Worm (Caenorhabditis elegans) whole organism, young adult: Measurements from ENCODE around the gene ergi-3.

Source experiments
- B0035.1 ChIP-seq: sonication (generic microtip); optimal IDR thresholded peaks from 2 replicates; lab custom pipeline; 2016; ENCODE audit warnings: missing genetic modification characterization, mild to moderate bottlenecking, missing compliant biosample characterization, missing genotype, missing genetic modification reagents
- D2030.7 ChIP-seq: fragments of 200-800 bp; sonication (Bioruptor generic); IDR thresholded peaks from 2 replicates; pipeline ENCODE4 v1.3.6; 2022; ENCODE audit warnings: missing genetic modification reagents, missing genetic modification characterization, missing compliant biosample characterization
- F49E8.2 ChIP-seq: sonication (generic microtip); optimal IDR thresholded peaks from 3 replicates; lab custom pipeline; 2017; ENCODE audit warnings: missing genetic modification characterization, mild to moderate bottlenecking, missing compliant biosample characterization, antibody characterized with exemption, moderate library complexity; ENCODE audit not compliant: insufficient read depth
- F57A8.1 ChIP-seq: fragments of 200-800 bp; sonication (Bioruptor generic); optimal IDR thresholded peaks from 2 replicates; lab custom pipeline; 2018; ENCODE audit warnings: mild to moderate bottlenecking, missing genetic modification characterization, moderate library complexity, missing compliant biosample characterization
- T07F8.4 ChIP-seq: sonication (generic microtip); optimal IDR thresholded peaks from 2 replicates; lab custom pipeline; 2016; ENCODE audit warnings: mild to moderate bottlenecking, missing genetic modification characterization, moderate library complexity, missing compliant biosample characterization
- Y56A3A.18 ChIP-seq: fragments of 200-800 bp; sonication (Bioruptor generic); IDR thresholded peaks from 2 replicates; pipeline ENCODE4 v1.3.6; 2022; ENCODE audit warnings: missing genetic modification reagents, missing genetic modification characterization, missing compliant biosample characterization
- akir-1 ChIP-seq: fragments of 200-800 bp; sonication (Bioruptor generic); optimal IDR thresholded peaks from 2 replicates; lab custom pipeline; 2018; ENCODE audit warnings: mild to moderate bottlenecking, missing genetic modification characterization, moderate library complexity, missing compliant biosample characterization
- atf-7 ChIP-seq: sonication (generic microtip); optimal IDR thresholded peaks from 2 replicates; lab custom pipeline; 2017; ENCODE audit warnings: mild to moderate bottlenecking, missing genetic modification characterization, missing compliant biosample characterization
- bed-1 ChIP-seq: fragments of 200-800 bp; sonication (Bioruptor generic); IDR thresholded peaks from 2 replicates; pipeline ENCODE4 v1.3.6; 2022; ENCODE audit warnings: missing genetic modification reagents, missing genetic modification characterization, missing compliant biosample characterization
- bed-2 ChIP-seq: fragments of 200-800 bp; sonication (Bioruptor generic); IDR thresholded peaks from 2 replicates; pipeline ENCODE4 v1.3.6; 2022; ENCODE audit warnings: missing genetic modification reagents, missing genetic modification characterization, missing compliant biosample characterization
- ccch-3 ChIP-seq: fragments of 200-800 bp; sonication (Bioruptor generic); optimal IDR thresholded peaks from 2 replicates; lab custom pipeline; 2018; ENCODE audit warnings: mild to moderate bottlenecking, missing genetic modification characterization, missing compliant biosample characterization
- cebp-1 ChIP-seq, 2 experiments: fragments of 200-800 bp in 1 of 2; sonication (Bioruptor generic) in 1 of 2; sonication (generic microtip) in 1 of 2; IDR thresholded peaks in 1 of 2; optimal IDR thresholded peaks in 1 of 2; 2 replicates each; pipeline versions ENCODE4 v1.3.6 to Lab custom; 2017 to 2022; ENCODE audit warnings: missing compliant biosample characterization in 2 of 2, missing genetic modification characterization in 2 of 2, mild to moderate bottlenecking in 1 of 2, missing genetic modification reagents in 1 of 2, moderate library complexity in 1 of 2
- ceh-79 ChIP-seq: sonication (generic microtip); optimal IDR thresholded peaks from 2 replicates; lab custom pipeline; 2017; ENCODE audit warnings: mild to moderate bottlenecking, missing genetic modification characterization, missing compliant biosample characterization
- die-1 ChIP-seq: sonication (generic microtip); optimal IDR thresholded peaks from 2 replicates; lab custom pipeline; 2016; ENCODE audit warnings: missing genotype, mild to moderate bottlenecking, missing genetic modification characterization, missing compliant biosample characterization
- dpl-1 ChIP-seq: fragments of 150-350 bp; optimal IDR thresholded peaks from 2 replicates; lab custom pipeline; 2014; ENCODE audit warnings: missing biosample characterization, missing genetic modification reagents, missing genetic modification characterization
- egl-18 ChIP-seq: fragments of 200-800 bp; sonication (Bioruptor generic); IDR thresholded peaks from 2 replicates; pipeline ENCODE4 v1.3.6; 2022; ENCODE audit warnings: missing genetic modification reagents, missing genetic modification characterization, missing compliant biosample characterization
- egrh-3 ChIP-seq: fragments of 200-800 bp; sonication (Bioruptor generic); IDR thresholded peaks from 2 replicates; pipeline ENCODE4 v1.3.6; 2022; ENCODE audit warnings: missing genetic modification reagents, missing genetic modification characterization, missing compliant biosample characterization
- ekl-4 ChIP-seq: fragments of 200-800 bp; sonication (Bioruptor generic); IDR thresholded peaks from 2 replicates; pipeline ENCODE4 v1.3.6; 2022; ENCODE audit warnings: missing genetic modification reagents, missing genetic modification characterization, missing compliant biosample characterization
- fkh-3 ChIP-seq: sonication (generic microtip); optimal IDR thresholded peaks from 2 replicates; lab custom pipeline; 2016; ENCODE audit warnings: mild to moderate bottlenecking, missing genetic modification characterization, missing compliant biosample characterization
- him-1 ChIP-seq: sonication (generic microtip); optimal IDR thresholded peaks from 2 replicates; lab custom pipeline; 2016; ENCODE audit warnings: missing genotype, missing genetic modification reagents, missing genetic modification characterization, missing compliant biosample characterization
- hmg-20 ChIP-seq: fragments of 200-800 bp; sonication (Bioruptor generic); IDR thresholded peaks from 2 replicates; pipeline ENCODE4 v1.3.6; 2022; ENCODE audit warnings: missing genetic modification reagents, missing genetic modification characterization, missing compliant biosample characterization
- hrde-1 ChIP-seq: sonication (generic microtip); optimal IDR thresholded peaks from 2 replicates; lab custom pipeline; 2016; ENCODE audit warnings: missing genetic modification characterization, mild to moderate bottlenecking, missing compliant biosample characterization, moderate library complexity, missing genotype, missing genetic modification reagents, borderline replicate concordance
- hsf-1 ChIP-seq: fragments of 200-800 bp; sonication (Bioruptor generic); IDR thresholded peaks from 2 replicates; pipeline ENCODE4 v1.3.6; 2022; ENCODE audit warnings: missing genetic modification reagents, missing genetic modification characterization, missing compliant biosample characterization
- let-526 ChIP-seq: fragments of 200-800 bp; sonication (Bioruptor generic); IDR thresholded peaks from 2 replicates; pipeline ENCODE4 v1.3.6; 2022; ENCODE audit warnings: missing genetic modification reagents, missing genetic modification characterization, missing compliant biosample characterization
- madf-6 ChIP-seq: fragments of 200-800 bp; sonication (Bioruptor generic); IDR thresholded peaks from 2 replicates; pipeline ENCODE4 v1.3.6; 2022; ENCODE audit warnings: missing genetic modification reagents, missing genetic modification characterization, missing compliant biosample characterization
- madf-8 ChIP-seq: fragments of 200-800 bp; sonication (Bioruptor generic); conservative IDR thresholded peaks from 2 replicates; pipeline ENCODE4 v1.3.6; 2022; ENCODE audit warnings: missing genetic modification reagents, missing genetic modification characterization, missing compliant biosample characterization
- mcd-1 ChIP-seq: fragments of 200-800 bp; sonication (Bioruptor generic); IDR thresholded peaks from 2 replicates; pipeline ENCODE4 v1.3.6; 2022; ENCODE audit warnings: missing genetic modification reagents, missing genetic modification characterization, missing compliant biosample characterization
- mes-4 ChIP-seq: sonication (generic microtip); optimal IDR thresholded peaks from 2 replicates; lab custom pipeline; 2016; ENCODE audit warnings: missing genotype, missing genetic modification characterization, missing compliant biosample characterization
- nhr-27 ChIP-seq: fragments of 200-800 bp; sonication (Bioruptor generic); optimal IDR thresholded peaks from 2 replicates; lab custom pipeline; 2018; ENCODE audit warnings: mild to moderate bottlenecking, missing genetic modification characterization, moderate library complexity, missing compliant biosample characterization
- nhr-80 ChIP-seq: sonication (generic microtip); optimal IDR thresholded peaks from 2 replicates; lab custom pipeline; 2016; ENCODE audit warnings: missing genetic modification characterization, missing compliant biosample characterization
- pbrm-1 ChIP-seq: fragments of 200-800 bp; sonication (Bioruptor generic); IDR thresholded peaks from 2 replicates; pipeline ENCODE4 v1.3.6; 2022; ENCODE audit warnings: missing genetic modification reagents, missing genetic modification characterization, missing compliant biosample characterization
- rcor-1 ChIP-seq: fragments of 200-800 bp; sonication (Bioruptor generic); IDR thresholded peaks from 2 replicates; pipeline ENCODE4 v1.3.6; 2022; ENCODE audit warnings: missing genetic modification reagents, missing genetic modification characterization, missing compliant biosample characterization
- repo-1 ChIP-seq: sonication (generic microtip); optimal IDR thresholded peaks from 2 replicates; lab custom pipeline; 2017; ENCODE audit warnings: mild to moderate bottlenecking, missing genetic modification characterization, missing compliant biosample characterization
- rpc-1 ChIP-seq, 2 experiments: fragments of 150-350 bp in 1 of 2; sonication (generic microtip) in 1 of 2; optimal IDR thresholded peaks; 2 replicates each; lab custom pipeline; 2014 to 2018; ENCODE audit warnings: missing biosample characterization in 1 of 2, missing genetic modification characterization in 1 of 2, missing genetic modification reagents in 1 of 2, missing genotype in 1 of 2
- snpc-4 ChIP-seq, 5 experiments: fragments of 150-350 bp in 1 of 5; sonication (generic microtip) in 4 of 5; optimal IDR thresholded peaks; 2 replicates each; lab custom pipeline; 2014 to 2018; ENCODE audit warnings: missing genetic modification characterization in 5 of 5, missing biosample characterization in 3 of 5, antibody characterized with exemption in 2 of 5, mild to moderate bottlenecking in 2 of 5, missing compliant biosample characterization in 2 of 5, missing genotype in 2 of 5, moderate library complexity in 2 of 5, missing genetic modification reagents in 1 of 5
- ztf-3 ChIP-seq: fragments of 200-800 bp; sonication (Bioruptor generic); optimal IDR thresholded peaks from 2 replicates; lab custom pipeline; 2018; ENCODE audit warnings: mild to moderate bottlenecking, missing genetic modification characterization, missing compliant biosample characterization

Gene ergi-3

DNA sequence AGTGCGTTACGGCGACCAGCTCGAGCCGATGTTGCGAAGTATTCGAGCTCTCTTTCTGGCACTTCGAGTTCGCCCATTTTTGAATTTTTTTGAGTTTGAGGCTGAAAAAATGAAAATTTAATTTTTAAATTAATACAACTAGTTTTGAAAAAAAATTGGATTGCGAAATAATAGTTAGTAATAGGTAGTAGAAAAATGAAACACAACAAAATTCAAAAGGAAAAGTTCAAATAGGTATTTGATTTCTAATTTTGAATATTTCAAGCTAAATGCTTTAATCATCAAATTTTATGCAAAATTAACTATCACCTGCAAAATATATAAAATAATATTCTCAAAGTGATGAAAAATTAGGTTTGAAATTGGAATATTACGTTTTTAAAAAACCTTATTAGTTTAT, 13.8 kb upstream of the ergi-3 start, which contains the start of gene K09E9.4:
Gene K09E9.4, minus strand, starts transcription at position 101 of the 400 bp plus-strand sequence.
- TF ChIP-seq cebp-1 (GFP tag; IDR thresholded peaks at IDR 0.05; lab: Robert Waterston, UW) (no peak), cebp-1 (tag; optimal IDR thresholded peaks at IDR 0.05; lab: Kevin White, UChicago) (peak; percentile 52), hsf-1 (GFP tag; lab: Robert Waterston, UW) (no peak)

DNA sequence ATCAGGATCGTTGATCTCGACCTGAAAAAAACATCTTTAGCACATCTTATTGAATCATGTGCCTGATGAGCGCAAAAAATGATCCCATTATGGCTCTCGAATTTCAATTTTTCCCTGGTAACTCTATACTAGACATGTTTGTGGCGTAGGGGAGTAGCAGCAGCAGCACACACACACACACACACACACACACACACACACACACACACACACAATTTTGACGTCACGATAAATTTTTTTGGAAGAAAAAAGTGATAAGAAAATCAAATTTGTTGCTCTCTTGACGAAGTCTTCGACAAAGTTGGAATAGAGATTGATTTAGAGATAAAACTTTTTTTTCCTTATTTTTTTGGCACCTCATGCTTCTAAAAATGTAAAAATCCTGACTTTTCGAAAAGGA, 13.1 kb upstream of the ergi-3 start:
- TF ChIP-seq F57A8.1 (GFP tag; lab: Kevin White, UChicago) = no peak
- TF ChIP-seq repo-1 (tag; lab: Kevin White, UChicago) = no peak
- peak; percentile 5 for TF ChIP-seq nhr-80 (tag; lab: Kevin White, UChicago)
- TF ChIP-seq him-1 (tag; lab: Kevin White, UChicago) = no peak
- TF ChIP-seq ztf-3 = peak; percentile 18
- TF ChIP-seq, all 124 proteins: peak for 2

DNA sequence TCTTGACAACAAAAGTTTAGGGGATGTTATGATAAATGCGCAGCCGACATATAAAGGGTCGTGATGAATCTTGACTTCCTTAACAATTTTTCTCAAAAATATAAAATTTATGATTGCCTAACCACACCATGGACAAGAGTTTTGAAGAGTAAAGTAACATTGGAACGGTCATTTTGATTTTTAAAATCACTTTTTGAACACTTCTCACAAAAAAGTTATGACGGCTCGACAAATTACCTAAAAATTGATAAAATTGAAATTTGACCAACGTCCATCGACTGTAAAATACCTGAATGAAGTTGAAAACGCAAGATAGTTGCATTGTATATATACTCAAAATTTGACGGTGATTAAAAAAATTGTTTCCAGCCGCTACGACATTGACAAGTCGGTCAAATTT, 12.4 kb upstream of the ergi-3 start:
- TF ChIP-seq madf-6 (GFP tag; lab: Robert Waterston, UW) = no peak
- no peak for TF ChIP-seq hrde-1
- no peak for TF ChIP-seq ceh-79 (tag; lab: Kevin White, UChicago)
- TF ChIP-seq rcor-1 (GFP tag; lab: Robert Waterston, UW) = no peak
- no peak for TF ChIP-seq B0035.1 (tag; lab: Kevin White, UChicago)
- no peak for TF ChIP-seq atf-7 (tag; lab: Kevin White, UChicago)
- TF ChIP-seq mes-4 (tag; lab: Kevin White, UChicago) = no peak
- TF ChIP-seq D2030.7 (GFP tag; lab: Robert Waterston, UW) = no peak
- no peak for TF ChIP-seq akir-1 (GFP tag; lab: Kevin White, UChicago)
- TF ChIP-seq hmg-20 (GFP tag; lab: Robert Waterston, UW) = no peak
- TF ChIP-seq, all 124 proteins: peak for 0

DNA sequence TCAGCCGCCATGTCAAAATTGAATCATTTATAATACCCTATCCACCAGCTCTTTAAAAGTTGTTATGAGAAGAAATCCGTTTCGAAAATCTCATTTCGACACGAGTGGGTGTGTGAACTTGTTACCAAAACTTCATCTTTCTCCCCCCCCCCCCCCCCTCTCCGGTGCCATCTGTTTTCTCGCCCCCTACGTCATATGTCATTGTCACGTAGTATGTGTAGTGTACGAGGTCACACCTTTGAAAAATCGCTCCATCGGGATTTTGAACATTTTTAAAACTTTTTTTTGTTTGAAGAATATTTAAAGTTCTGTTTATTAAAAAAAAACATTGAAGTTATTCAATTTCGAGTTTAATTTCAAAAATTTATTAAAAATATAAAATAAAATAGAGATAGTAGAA, 11.3 kb upstream of the ergi-3 start:
- TF ChIP-seq egl-18 (GFP tag; lab: Robert Waterston, UW) (no peak), die-1 (tag; lab: Kevin White, UChicago) (no peak), madf-8 (GFP tag; lab: Robert Waterston, UW) (no peak)

DNA sequence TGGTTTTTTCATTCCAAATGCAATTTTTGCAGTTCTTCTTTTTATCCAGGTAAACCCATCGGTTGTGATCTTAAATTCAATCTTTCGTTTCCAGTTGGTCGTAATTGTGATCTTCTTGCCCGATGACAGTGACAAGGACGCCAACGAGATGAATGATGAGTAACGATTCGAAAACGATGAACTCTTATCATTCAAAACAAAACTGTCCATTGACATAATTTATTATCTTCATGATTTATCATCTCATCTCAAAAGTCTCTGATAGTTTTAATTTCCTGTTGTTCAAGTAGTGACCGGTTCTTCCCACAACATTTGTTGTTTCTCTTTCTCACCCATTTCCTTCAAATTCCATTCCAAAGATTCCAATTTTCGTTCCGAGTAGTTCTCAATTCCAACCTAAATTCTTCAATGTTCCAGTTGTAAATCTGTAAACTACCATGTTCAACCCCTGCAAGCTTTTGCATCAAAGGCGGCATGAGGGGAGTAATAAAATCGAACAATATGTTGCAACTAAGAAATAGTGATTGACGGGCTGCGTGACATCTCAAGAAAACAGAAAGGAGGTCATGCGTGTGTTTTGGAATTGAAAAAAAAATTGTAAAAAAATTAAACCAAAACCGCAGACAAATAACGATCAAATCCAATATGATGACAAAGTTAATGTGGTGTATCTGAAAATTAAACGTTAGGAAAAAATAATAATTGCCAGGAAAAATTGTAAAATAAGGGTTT, 9.7 kb upstream of the ergi-3 start:
- TF ChIP-seq hrde-1 (no peak), mcd-1 (no peak), dpl-1 (GFP tag; lab: Kevin White, UChicago) (no peak), ekl-4 (no peak), snpc-4 (GFP tag; optimal IDR thresholded peaks at IDR 0.05; lab: Kevin White, UChicago) (no peak), snpc-4 (tag; optimal IDR thresholded peaks at IDR 0.05; lab: Kevin White, UChicago) (no peak), let-526 (GFP tag; lab: Robert Waterston, UW) (no peak), bed-1 (no peak), pbrm-1 (GFP tag; lab: Robert Waterston, UW) (no peak), fkh-3 (tag; lab: Kevin White, UChicago) (no peak), Y56A3A.18 (no peak), ccch-3 (GFP tag; lab: Kevin White, UChicago) (no peak), F49E8.2 (tag; lab: Kevin White, UChicago) (no peak), bed-2 (GFP tag; lab: Robert Waterston, UW) (no peak), egrh-3 (GFP tag; lab: Robert Waterston, UW) (no peak), T07F8.4 (tag; lab: Kevin White, UChicago) (no peak), rpc-1 (optimal IDR thresholded peaks at IDR 0.05; lab: Kevin White, UChicago) (no peak), rpc-1 (tag; optimal IDR thresholded peaks at IDR 0.05; lab: Kevin White, UChicago) (no peak), atf-7 (tag; lab: Kevin White, UChicago) (no peak), nhr-27 (tag; lab: Kevin White, UChicago) (no peak)
